Worm (Caenorhabditis elegans): ENCODE data around the gene ZK1307.4.

- no peak for TF ChIP-seq scrt-1 (GFP tag; IDR thresholded peaks at IDR 0.05)
- TF ChIP-seq sea-1 (GFP tag; conservative IDR thresholded peaks at IDR 0.05) = no peak
- TF ChIP-seq tra-4 (tag; optimal IDR thresholded peaks at IDR 0.05) = no peak
- TF ChIP-seq B0310.2 (tag; optimal IDR thresholded peaks at IDR 0.05) = no peak
Observed at ce11 chrII:9621913-9622348, 29.7 kb downstream of the ZK1307.4 start.
